Fruit fly (Drosophila melanogaster) whole organism, embryonic: ENCODE results near the gene Ide.

Experiments used
- B-H2 ChIP-seq: fragments of 200-800 bp; sonication (Bioruptor generic); optimal IDR thresholded peaks from 2 replicates; lab custom pipeline; 2018; ENCODE audit warnings: missing biosample characterization, mild to moderate bottlenecking, missing genetic modification characterization
- CG10209 ChIP-seq: fragments of 200-800 bp; sonication (Bioruptor generic); optimal IDR thresholded peaks from 3 replicates; lab custom pipeline; 2017; ENCODE audit warnings: missing biosample characterization, mild to moderate bottlenecking, missing genetic modification characterization, missing genetic modification reagents
- CG12155 ChIP-seq: fragments of 200-800 bp; sonication (Bioruptor generic); optimal IDR thresholded peaks from 3 replicates; lab custom pipeline; 2016; ENCODE audit warnings: missing biosample characterization, missing genetic modification characterization
- CG16815 ChIP-seq: fragments of 200-800 bp; sonication (Bioruptor generic); optimal IDR thresholded peaks from 3 replicates; lab custom pipeline; 2017; ENCODE audit warnings: missing biosample characterization, mild to moderate bottlenecking, missing genetic modification characterization
- CG18764 ChIP-seq: fragments of 200-800 bp; sonication (Bioruptor generic); optimal IDR thresholded peaks from 3 replicates; lab custom pipeline; 2016; ENCODE audit warnings: missing biosample characterization, missing genetic modification characterization
- CG2116 ChIP-seq: fragments of 200-800 bp; sonication (Bioruptor generic); optimal IDR thresholded peaks from 3 replicates; lab custom pipeline; 2018; ENCODE audit warnings: missing biosample characterization, mild to moderate bottlenecking, missing genetic modification characterization
- CG2202 ChIP-seq: fragments of 200-800 bp; sonication (Bioruptor generic); optimal IDR thresholded peaks from 2 replicates; lab custom pipeline; 2018; ENCODE audit warnings: missing biosample characterization, mild to moderate bottlenecking, missing genetic modification characterization
- CG30431 ChIP-seq: fragments of 200-800 bp; sonication (Bioruptor generic); optimal IDR thresholded peaks from 2 replicates; lab custom pipeline; 2017; ENCODE audit warnings: missing biosample characterization, missing genetic modification characterization
- CG31388 ChIP-seq: fragments of 200-800 bp; sonication (Bioruptor generic); optimal IDR thresholded peaks from 2 replicates; lab custom pipeline; 2016; ENCODE audit warnings: missing biosample characterization, missing genetic modification characterization
- CG3281 ChIP-seq: fragments of 200-800 bp; sonication (Bioruptor generic); optimal IDR thresholded peaks from 3 replicates; lab custom pipeline; 2017; ENCODE audit warnings: missing biosample characterization, mild to moderate bottlenecking, missing genetic modification characterization
- CG3838 ChIP-seq: fragments of 200-800 bp; sonication (Bioruptor generic); optimal IDR thresholded peaks from 3 replicates; lab custom pipeline; 2016; ENCODE audit warnings: missing biosample characterization, missing genetic modification characterization
- CG4707 ChIP-seq: fragments of 200-800 bp; sonication (Bioruptor generic); optimal IDR thresholded peaks from 2 replicates; lab custom pipeline; 2018; ENCODE audit warnings: missing biosample characterization, mild to moderate bottlenecking, missing genetic modification characterization, moderate library complexity
- CG5180 ChIP-seq: fragments of 200-800 bp; sonication (Bioruptor generic); optimal IDR thresholded peaks from 3 replicates; lab custom pipeline; 2017; ENCODE audit warnings: missing biosample characterization, missing genetic modification characterization, mild to moderate bottlenecking, moderate library complexity, missing genetic modification reagents
- CG7928 ChIP-seq: fragments of 200-800 bp; sonication (Bioruptor generic); optimal IDR thresholded peaks from 2 replicates; lab custom pipeline; 2017; ENCODE audit warnings: missing biosample characterization, mild to moderate bottlenecking, missing genetic modification characterization
- CG8089 ChIP-seq: fragments of 200-800 bp; sonication (Bioruptor generic); optimal IDR thresholded peaks from 3 replicates; lab custom pipeline; 2016; ENCODE audit warnings: missing biosample characterization, missing genetic modification characterization
- CG9727 ChIP-seq: fragments of 200-800 bp; sonication (Bioruptor generic); optimal IDR thresholded peaks from 3 replicates; lab custom pipeline; 2017; ENCODE audit warnings: missing biosample characterization, mild to moderate bottlenecking, missing genetic modification characterization
- Dfd ChIP-seq, 2 experiments: fragments of >200 bp; optimal IDR thresholded peaks; 2 replicates each; lab custom pipeline; 2017; ENCODE audit warnings: missing biosample characterization in 2 of 2, missing genetic modification characterization in 2 of 2
- Dip2 ChIP-seq: fragments of 200-800 bp; sonication (Bioruptor generic); IDR thresholded peaks from 2 replicates; pipeline ENCODE4 v1.3.6; 2022; ENCODE audit warnings: missing biosample characterization, missing genetic modification characterization
- Doc3 ChIP-seq: fragments of 200-800 bp; sonication (Bioruptor generic); IDR thresholded peaks from 3 replicates; pipeline ENCODE4 v1.3.6; 2022; ENCODE audit warnings: missing biosample characterization, missing genetic modification characterization; ENCODE audit not compliant: partially characterized antibody
- Fer1 ChIP-seq: fragments of 200-800 bp; sonication (Bioruptor generic); optimal IDR thresholded peaks from 2 replicates; lab custom pipeline; 2017; ENCODE audit warnings: missing biosample characterization, mild to moderate bottlenecking, missing genetic modification characterization
- Fer2 ChIP-seq: fragments of 200-800 bp; sonication (Bioruptor generic); optimal IDR thresholded peaks from 2 replicates; lab custom pipeline; 2018; ENCODE audit warnings: missing biosample characterization, mild to moderate bottlenecking, missing genetic modification characterization, moderate library complexity
- Gug ChIP-seq: fragments of 200-800 bp; sonication (Bioruptor generic); IDR thresholded peaks from 4 replicates; pipeline ENCODE4 v1.3.6; 2022; ENCODE audit warnings: missing biosample characterization, missing genetic modification characterization
- Hey ChIP-seq: fragments of 200-800 bp; sonication (Bioruptor generic); optimal IDR thresholded peaks from 3 replicates; lab custom pipeline; 2018; ENCODE audit warnings: missing biosample characterization, mild to moderate bottlenecking, missing genetic modification characterization
- HmgZ ChIP-seq: fragments of 200-800 bp; sonication (Bioruptor generic); optimal IDR thresholded peaks from 2 replicates; lab custom pipeline; 2018; ENCODE audit warnings: missing biosample characterization, mild to moderate bottlenecking, missing genetic modification characterization
- NC2β ChIP-seq: fragments of 200-800 bp; sonication (Bioruptor generic); optimal IDR thresholded peaks from 2 replicates; lab custom pipeline; 2016; ENCODE audit warnings: missing biosample characterization, missing genetic modification characterization
- Neu2 ChIP-seq: fragments of 200-800 bp; sonication (Bioruptor generic); optimal IDR thresholded peaks from 3 replicates; lab custom pipeline; 2016; ENCODE audit warnings: missing biosample characterization, missing genetic modification characterization, borderline replicate concordance
- Opbp ChIP-seq: fragments of 200-800 bp; sonication (Bioruptor generic); IDR thresholded peaks from 3 replicates; pipeline ENCODE4 v1.3.6; 2022; ENCODE audit warnings: missing biosample characterization, missing genetic modification characterization; ENCODE audit not compliant: partially characterized antibody
- Ravus ChIP-seq: fragments of 200-800 bp; sonication (Bioruptor generic); IDR thresholded peaks from 2 replicates; pipeline ENCODE4 v1.3.6; 2022; ENCODE audit warnings: missing biosample characterization, missing genetic modification characterization
- Sin3A ChIP-seq: fragments of >200 bp; optimal IDR thresholded peaks from 2 replicates; lab custom pipeline; 2018
- bab2 ChIP-seq: fragments of 200-800 bp; sonication (Bioruptor generic); optimal IDR thresholded peaks from 2 replicates; lab custom pipeline; 2016; ENCODE audit warnings: missing biosample characterization, missing genetic modification characterization
- bcd ChIP-seq: fragments of 200-800 bp; sonication (Bioruptor generic); optimal IDR thresholded peaks from 2 replicates; lab custom pipeline; 2017; ENCODE audit warnings: missing biosample characterization, mild to moderate bottlenecking, missing genetic modification characterization
- cg ChIP-seq: fragments of 200-800 bp; sonication (Bioruptor generic); optimal IDR thresholded peaks from 3 replicates; lab custom pipeline; 2019; ENCODE audit warnings: missing biosample characterization, mild to moderate bottlenecking, missing genetic modification characterization, moderate library complexity
- chn ChIP-seq: fragments of 200-800 bp; sonication (Bioruptor generic); optimal IDR thresholded peaks from 2 replicates; lab custom pipeline; 2016; ENCODE audit warnings: missing biosample characterization, missing genetic modification characterization
- cwo ChIP-seq: fragments of 200-800 bp; sonication (Bioruptor generic); optimal IDR thresholded peaks from 3 replicates; lab custom pipeline; 2017; ENCODE audit warnings: missing biosample characterization, missing genetic modification characterization, mild to moderate bottlenecking, moderate library complexity, missing genetic modification reagents
- fd102C ChIP-seq: fragments of 200-800 bp; sonication (Bioruptor generic); optimal IDR thresholded peaks from 2 replicates; lab custom pipeline; 2018; ENCODE audit warnings: missing biosample characterization, mild to moderate bottlenecking, missing genetic modification characterization, moderate library complexity
- fd3F ChIP-seq: fragments of 200-800 bp; sonication (Bioruptor generic); optimal IDR thresholded peaks from 2 replicates; lab custom pipeline; 2018; ENCODE audit warnings: missing biosample characterization, mild to moderate bottlenecking, missing genetic modification characterization, moderate library complexity
- gcm ChIP-seq: fragments of 200-800 bp; sonication (Bioruptor generic); optimal IDR thresholded peaks from 2 replicates; lab custom pipeline; 2019; ENCODE audit warnings: missing biosample characterization, mild to moderate bottlenecking, missing genetic modification characterization, moderate library complexity
- ind ChIP-seq: fragments of 200-800 bp; sonication (Bioruptor generic); optimal IDR thresholded peaks from 3 replicates; lab custom pipeline; 2016; ENCODE audit warnings: missing biosample characterization, missing genetic modification characterization
- lilli ChIP-seq: fragments of 200-800 bp; sonication (Bioruptor generic); optimal IDR thresholded peaks from 3 replicates; lab custom pipeline; 2016; ENCODE audit warnings: missing biosample characterization, missing genetic modification characterization
- odd ChIP-seq: fragments of 200-800 bp; sonication (Bioruptor generic); optimal IDR thresholded peaks from 2 replicates; lab custom pipeline; 2017; ENCODE audit warnings: missing biosample characterization, mild to moderate bottlenecking, missing genetic modification characterization
- otp ChIP-seq: fragments of 200-800 bp; sonication (Bioruptor generic); IDR thresholded peaks from 3 replicates; pipeline ENCODE4, ENCODE4 v1.3.6; 2022; ENCODE audit warnings: missing biosample characterization, missing genetic modification characterization
- salm ChIP-seq: fragments of 200-800 bp; sonication (Bioruptor generic); optimal IDR thresholded peaks from 2 replicates; lab custom pipeline; 2018; ENCODE audit warnings: missing biosample characterization, mild to moderate bottlenecking, missing genetic modification characterization
- schlank ChIP-seq: fragments of 200-800 bp; sonication (Bioruptor generic); optimal IDR thresholded peaks from 2 replicates; lab custom pipeline; 2018; ENCODE audit warnings: missing biosample characterization, mild to moderate bottlenecking, missing genetic modification characterization
- shn ChIP-seq: fragments of 200-800 bp; sonication (Bioruptor generic); optimal IDR thresholded peaks from 3 replicates; lab custom pipeline; 2016; ENCODE audit warnings: missing biosample characterization, missing genetic modification characterization
- sim ChIP-seq: fragments of 200-800 bp; sonication (Bioruptor generic); IDR thresholded peaks from 2 replicates; pipeline ENCODE4 v1.3.6; 2022; ENCODE audit warnings: missing biosample characterization, missing genetic modification characterization
- sr ChIP-seq: fragments of 200-800 bp; sonication (Bioruptor generic); IDR thresholded peaks from 3 replicates; pipeline ENCODE4 v1.3.6; 2022; ENCODE audit warnings: missing biosample characterization, missing genetic modification characterization
- z ChIP-seq: fragments of 200-800 bp; sonication (Bioruptor generic); IDR thresholded peaks from 3 replicates; pipeline ENCODE4 v1.3.6; 2022; ENCODE audit warnings: missing biosample characterization, missing genetic modification characterization
- zen ChIP-seq: fragments of 200-800 bp; sonication (Bioruptor generic); optimal IDR thresholded peaks from 3 replicates; lab custom pipeline; 2018; ENCODE audit warnings: missing biosample characterization, mild to moderate bottlenecking, missing genetic modification characterization, moderate library complexity
- zen2 ChIP-seq: fragments of 200-800 bp; sonication (Bioruptor generic); IDR thresholded peaks from 3 replicates; pipeline ENCODE4 v1.3.6; 2022; ENCODE audit warnings: missing biosample characterization, missing genetic modification characterization; ENCODE audit not compliant: partially characterized antibody
- zfh1 ChIP-seq: fragments of 200-800 bp; sonication (Bioruptor generic); IDR thresholded peaks from 3 replicates; pipeline ENCODE4 v1.3.6; 2022; ENCODE audit warnings: missing biosample characterization, missing genetic modification characterization

Ide gene

DNA sequence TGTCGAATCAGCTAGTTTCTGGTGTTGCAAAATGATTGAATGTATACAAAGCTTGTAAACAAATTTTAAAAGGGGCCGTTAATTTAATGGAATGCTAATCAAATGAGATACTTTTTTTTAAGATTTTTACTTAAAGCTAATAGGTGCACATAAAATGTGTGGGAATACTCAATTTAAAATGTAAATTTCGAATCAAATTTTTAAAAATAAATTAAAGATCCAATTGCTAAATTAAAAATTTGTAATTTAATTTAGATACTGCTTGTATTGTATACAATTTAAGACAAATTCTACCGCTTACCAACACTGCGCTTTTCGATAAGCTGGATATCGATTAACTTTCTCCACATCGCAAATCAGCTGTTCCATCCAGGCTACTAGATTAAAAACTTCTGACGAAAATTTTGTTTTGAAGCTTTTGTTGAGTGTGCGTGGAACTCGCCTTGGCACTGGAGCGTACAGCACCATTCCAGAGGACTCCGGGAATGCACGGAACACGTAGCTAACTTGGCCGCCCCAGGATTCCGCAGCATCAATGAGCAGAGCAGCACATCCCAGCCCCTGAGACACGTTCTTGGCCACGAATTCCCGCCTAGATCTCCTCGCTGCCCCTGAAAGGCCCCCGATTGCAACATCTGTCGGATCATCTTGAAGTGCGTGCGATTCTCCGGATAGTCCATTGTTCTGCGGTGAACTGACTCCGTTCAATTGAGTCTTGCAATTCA is 8.6 kb upstream of the Ide start, which contains the start of the genes CG5498 and fbl (continued):
- TF ChIP-seq sim (GFP tag; lab: Robert Waterston, UW) (no peak), fd3F (GFP tag; lab: Kevin White, UChicago) (peak; percentile 37), Gug (no peak), CG30431 (GFP tag; lab: Kevin White, UChicago) (no peak), CG31388 (GFP tag; lab: Kevin White, UChicago) (peak; percentile 9), ind (peak; percentile 64), Fer2 (tag; lab: Kevin White, UChicago) (peak; percentile 61), salm (tag; lab: Kevin White, UChicago) (peak; percentile 51), Opbp (GFP tag; lab: Robert Waterston, UW) (no peak), shn (GFP tag; lab: Kevin White, UChicago) (peak; percentile 25), gcm (peak; percentile 41), Neu2 (GFP tag; lab: Kevin White, UChicago) (no peak), cg (GFP tag; lab: Kevin White, UChicago) (no peak), CG12155 (GFP tag; lab: Kevin White, UChicago) (peak; percentile 74), odd (GFP tag; lab: Kevin White, UChicago) (peak; percentile 56), CG5180 (peak; percentile 7), CG16815 (GFP tag; lab: Kevin White, UChicago) (peak; percentile 26), CG18764 (GFP tag; lab: Kevin White, UChicago) (peak; percentile 39), Ravus (GFP tag; lab: Robert Waterston, UW) (no peak), Sin3A (no peak), B-H2 (GFP tag; lab: Kevin White, UChicago) (peak; percentile 70), chn (peak; percentile 46), z (GFP tag; lab: Robert Waterston, UW) (no peak), CG2202 (tag; lab: Kevin White, UChicago) (peak; percentile 12), cwo (GFP tag; lab: Kevin White, UChicago) (peak; percentile 33), fd102C (GFP tag; lab: Kevin White, UChicago) (no peak), schlank (tag; lab: Kevin White, UChicago) (no peak), NC2β (GFP tag; lab: Kevin White, UChicago) (peak; percentile 18), CG4707 (GFP tag; lab: Kevin White, UChicago) (no peak), zfh1 (GFP tag; lab: Robert Waterston, UW) (peak; percentile 53; the same call in 2 of the 3 replicates), CG3281 (peak; percentile 65), CG8089 (no peak), CG10209 (GFP tag; lab: Kevin White, UChicago) (peak; percentile 45), Dfd (GFP tag; optimal IDR thresholded peaks at IDR 0.05; lab: Kevin White, UChicago) (no peak), Fer1 (GFP tag; lab: Kevin White, UChicago) (peak; percentile 52), CG9727 (GFP tag; lab: Kevin White, UChicago) (peak; percentile 65), CG3838 (no peak), HmgZ (tag; lab: Kevin White, UChicago) (peak; percentile 71), Hey (no peak), bcd (GFP tag; lab: Kevin White, UChicago) (peak; percentile 65), zen2 (no peak; the same call in 2 of the 3 replicates), sr (GFP tag; lab: Robert Waterston, UW) (no peak), CG7928 (GFP tag; lab: Kevin White, UChicago) (no peak), lilli (GFP tag; lab: Kevin White, UChicago) (peak; percentile 83), otp (GFP tag; lab: Robert Waterston, UW) (no peak), CG2116 (GFP tag; lab: Kevin White, UChicago) (peak; percentile 76), Doc3 (GFP tag; lab: Robert Waterston, UW) (0 out of 3 replicates have a peak, but pooled peaks have one; percentile 30), Dip2 (GFP tag; lab: Robert Waterston, UW) (no peak), zen (tag; lab: Kevin White, UChicago) (peak; percentile 34), bab2 (GFP tag; lab: Kevin White, UChicago) (peak; percentile 53)
